Fruit fly (Drosophila melanogaster): ENCODE results near the gene CG17075.

The CG17075 gene

DNA sequence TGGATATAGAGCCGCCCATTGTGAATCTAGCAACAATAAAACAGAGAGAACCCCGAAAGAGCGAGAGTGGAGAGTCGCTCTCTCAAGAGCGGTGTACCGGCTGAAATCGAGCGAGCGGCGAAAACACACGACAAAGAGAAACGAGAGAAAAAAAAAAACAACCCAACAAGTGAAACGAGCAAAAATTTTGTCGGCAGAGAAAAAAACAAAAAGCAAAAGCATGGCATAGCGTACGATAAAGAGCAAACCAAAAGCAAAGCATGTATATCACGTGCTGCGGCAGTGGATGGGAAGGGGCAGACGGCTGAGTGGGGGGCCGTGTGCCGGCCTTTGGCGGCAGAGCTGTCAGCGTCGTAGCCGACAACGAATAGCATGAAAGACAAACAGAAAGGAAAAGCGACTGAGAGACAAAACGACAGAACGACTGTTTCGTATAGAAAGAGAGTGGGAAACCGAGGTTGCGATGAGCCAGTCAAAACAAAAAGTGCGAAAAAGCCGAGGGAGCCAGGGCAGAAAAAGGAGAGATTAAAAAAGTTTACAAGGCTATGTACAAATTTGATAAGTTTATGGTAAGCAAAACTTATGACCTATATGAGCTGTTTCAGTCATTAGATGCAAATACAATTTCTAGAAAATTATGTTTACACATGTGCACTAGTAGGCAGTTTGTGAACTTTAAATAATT, 20.5 kb downstream of the CG17075 start (continued):
- TF ChIP-seq CG7556 (GFP tag; optimal IDR thresholded peaks at IDR 0.05) (no peak), CG13424 (tag; optimal IDR thresholded peaks at IDR 0.05) (no peak), crol (GFP tag; IDR thresholded peaks at IDR 0.05) (peak; percentile 96), Nf-YC (tag; optimal IDR thresholded peaks at IDR 0.05) (peak; percentile 15), Drgx (GFP tag; IDR thresholded peaks at IDR 0.05) (peak; percentile 75), Deaf1 (tag; optimal IDR thresholded peaks at IDR 0.05) (peak; percentile 40), chinmo (GFP tag; IDR thresholded peaks at IDR 0.05; ENCODE audit: partially characterized antibody) (peak; percentile 91; the same call in 1 of the 4 replicates), sug (tag; optimal IDR thresholded peaks at IDR 0.05) (peak; percentile 80), sd (tag; optimal IDR thresholded peaks at IDR 0.05) (peak; percentile 70), cg (GFP tag; optimal IDR thresholded peaks at IDR 0.05) (peak; percentile 24), Asciz (GFP tag; optimal IDR thresholded peaks at IDR 0.05) (no peak), CG32772 (GFP tag; IDR thresholded peaks at IDR 0.05) (peak; percentile 39; the same call in 1 of the 2 replicates), bowl (GFP tag; IDR thresholded peaks at IDR 0.05) (no peak), bab2 (GFP tag; optimal IDR thresholded peaks at IDR 0.05) (no peak), zen2 (GFP tag; IDR thresholded peaks at IDR 0.05; ENCODE audit: partially characterized antibody) (peak; percentile 47; the same call in 1 of the 3 replicates), psq (GFP tag; optimal IDR thresholded peaks at IDR 0.05) (peak; percentile 99), NC2α (GFP tag; optimal IDR thresholded peaks at IDR 0.05) (no peak), knrl (GFP tag; IDR thresholded peaks at IDR 0.05; ENCODE audit: partially characterized antibody) (no peak), Adf1 (GFP tag; IDR thresholded peaks at IDR 0.05) (peak; percentile 97), CG10543 (GFP tag; optimal IDR thresholded peaks at IDR 0.05) (peak; percentile 37), Blimp-1 (GFP tag; optimal IDR thresholded peaks at IDR 0.05) (peak; percentile 9), CG1647 (GFP tag; optimal IDR thresholded peaks at IDR 0.05) (no peak), mirr (GFP tag; optimal IDR thresholded peaks at IDR 0.05) (peak; percentile 41), Trl (optimal IDR thresholded peaks at IDR 0.05) (peak; percentile 96 to 98), Trl (GFP tag; optimal IDR thresholded peaks at IDR 0.05) (peak; percentile 68), CG10431 (GFP tag; optimal IDR thresholded peaks at IDR 0.05) (peak; percentile 14), sr (GFP tag; IDR thresholded peaks at IDR 0.05) (no peak), kni (GFP tag; optimal IDR thresholded peaks at IDR 0.05) (peak; percentile 74), CG17568 (GFP tag; optimal IDR thresholded peaks at IDR 0.05) (peak; percentile 18), so (GFP tag; IDR thresholded peaks at IDR 0.05) (peak; percentile 67; the same call in 1 of the 3 replicates), Nf-YA (GFP tag; IDR thresholded peaks at IDR 0.05) (0 out of 2 replicates have a peak, but pooled peaks have one; percentile 2), nom (GFP tag; optimal IDR thresholded peaks at IDR 0.05) (peak; percentile 94), CG12236 (GFP tag; optimal IDR thresholded peaks at IDR 0.05) (no peak), fru (optimal IDR thresholded peaks at IDR 0.05) (peak; percentile 33), CG10209 (GFP tag; optimal IDR thresholded peaks at IDR 0.05) (peak; percentile 85), CG3163 (GFP tag; optimal IDR thresholded peaks at IDR 0.05) (peak; percentile 94), hkb (optimal IDR thresholded peaks at IDR 0.05) (no peak), hkb (GFP tag; IDR thresholded peaks at IDR 0.05) (0 out of 2 replicates have a peak, but pooled peaks have one; percentile 32)

DNA sequence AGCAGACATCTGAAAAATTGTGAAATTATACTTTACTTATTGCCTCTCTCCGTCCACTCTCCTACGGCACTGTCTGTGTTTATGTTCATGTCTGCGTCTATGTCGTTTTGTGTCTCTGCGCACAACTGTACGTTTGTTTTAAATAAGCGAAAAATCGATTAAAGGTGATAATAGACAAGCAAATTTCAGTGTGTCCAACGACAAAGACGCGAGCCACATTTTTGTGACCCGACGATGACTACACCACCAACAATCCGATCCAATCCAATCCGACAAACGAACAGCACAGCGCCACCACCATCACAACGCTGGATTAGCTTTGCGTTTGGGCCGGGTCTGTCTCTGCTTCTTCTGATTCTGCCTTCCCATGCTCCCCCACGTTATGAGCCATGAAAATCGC, 22.7 kb downstream of the CG17075 start:
- TF ChIP-seq CG11723 (GFP tag; optimal IDR thresholded peaks at IDR 0.05), result no peak
- TF ChIP-seq CG1792 (GFP tag; optimal IDR thresholded peaks at IDR 0.05), result no peak
- no peak for TF ChIP-seq E2f1 (GFP tag; IDR thresholded peaks at IDR 0.05)
- TF ChIP-seq Pdp1 (GFP tag; optimal IDR thresholded peaks at IDR 0.05), result no peak
- TF ChIP-seq Hr39 (optimal IDR thresholded peaks at IDR 0.05), result no peak
- no peak for TF ChIP-seq CG18262 (tag; optimal IDR thresholded peaks at IDR 0.05)
- no peak for TF ChIP-seq slou (GFP tag; optimal IDR thresholded peaks at IDR 0.05)
- TF ChIP-seq Optix (GFP tag; IDR thresholded peaks at IDR 0.05), result no peak
- TF ChIP-seq Hr51 (GFP tag; optimal IDR thresholded peaks at IDR 0.05), result no peak
- no peak for TF ChIP-seq CG6254 (GFP tag; optimal IDR thresholded peaks at IDR 0.05)
- no peak for TF ChIP-seq CG8765 (GFP tag; IDR thresholded peaks at IDR 0.05)
- TF ChIP-seq nmo (GFP tag; optimal IDR thresholded peaks at IDR 0.05), result no peak
- no peak; the same call in 1 of the 2 replicates for TF ChIP-seq MBD-R2 (GFP tag; IDR thresholded peaks at IDR 0.05)
- no peak for TF ChIP-seq Ets97D (GFP tag; optimal IDR thresholded peaks at IDR 0.05)
- no peak for TF ChIP-seq hth (optimal IDR thresholded peaks at IDR 0.05)
